Worm (Caenorhabditis elegans) whole organism, L4 larva: ENCODE data around the gene R07D5.2.

Source experiments
- D1046.2 ChIP-seq: fragments of 200-800 bp; sonication (Bioruptor generic); IDR thresholded peaks from 2 replicates; pipeline ENCODE4 v1.3.6; 2022; ENCODE audit warnings: missing genetic modification characterization, missing compliant biosample characterization
- F10B5.3 ChIP-seq: sonication (generic microtip); optimal IDR thresholded peaks from 2 replicates; lab custom pipeline; 2016; ENCODE audit warnings: mild to moderate bottlenecking, missing genetic modification characterization, missing compliant biosample characterization
- F26F4.8 ChIP-seq: fragments of 200-800 bp; sonication (Bioruptor generic); conservative IDR thresholded peaks from 2 replicates; pipeline ENCODE4 v1.3.6; 2022; ENCODE audit warnings: missing genetic modification characterization, missing compliant biosample characterization
- F44E2.7 ChIP-seq: fragments of 200-800 bp; sonication (Bioruptor generic); IDR thresholded peaks from 2 replicates; pipeline ENCODE4 v2.1.2; 2022; ENCODE audit warnings: missing genetic modification characterization, missing compliant biosample characterization
- F49E8.2 ChIP-seq: sonication (generic microtip); optimal IDR thresholded peaks from 2 replicates; lab custom pipeline; 2016; ENCODE audit warnings: missing compliant biosample characterization, mild to moderate bottlenecking, missing genetic modification characterization, borderline replicate concordance
- R02D3.7 ChIP-seq: fragments of 150-350 bp; sonication (generic microtip); optimal IDR thresholded peaks from 3 replicates; lab custom pipeline; 2014; ENCODE audit warnings: missing biosample characterization, missing genetic modification characterization
- T20F7.1 ChIP-seq: fragments of 200-800 bp; sonication (Bioruptor generic); optimal IDR thresholded peaks from 2 replicates; lab custom pipeline; 2018; ENCODE audit warnings: mild to moderate bottlenecking, missing genetic modification characterization, missing compliant biosample characterization
- T26A8.4 ChIP-seq: fragments of 200-800 bp; sonication (Bioruptor generic); IDR thresholded peaks from 2 replicates; pipeline ENCODE4 v1.3.6; 2022; ENCODE audit warnings: missing genetic modification characterization, missing compliant biosample characterization
- Y105C5A.15 ChIP-seq: fragments of 200-800 bp; sonication (Bioruptor generic); IDR thresholded peaks from 2 replicates; pipeline ENCODE4 v1.3.6; 2022; ENCODE audit warnings: missing genetic modification characterization, missing compliant biosample characterization
- Y75B8A.6 ChIP-seq: fragments of 200-800 bp; sonication (Bioruptor generic); IDR thresholded peaks from 2 replicates; pipeline ENCODE4 v1.3.6; 2022; ENCODE audit warnings: missing genetic modification reagents, missing genetic modification characterization, missing compliant biosample characterization
- aha-1 ChIP-seq: fragments of 150-350 bp; peaks from one replicate; lab custom pipeline; 2014; ENCODE audit warnings: missing biosample characterization, missing genetic modification characterization
- aly-2 ChIP-seq: sonication (generic microtip); optimal IDR thresholded peaks from 2 replicates; lab custom pipeline; 2018; ENCODE audit warnings: missing biosample characterization, missing genetic modification characterization
- ceh-32 ChIP-seq: sonication (generic microtip); optimal IDR thresholded peaks from 2 replicates; lab custom pipeline; 2016; ENCODE audit warnings: mild to moderate bottlenecking, missing genetic modification characterization, missing compliant biosample characterization; ENCODE audit not compliant: poor library complexity
- ceh-82 ChIP-seq: sonication (generic microtip); optimal IDR thresholded peaks from 2 replicates; lab custom pipeline; 2017; ENCODE audit warnings: missing biosample characterization, missing genetic modification characterization
- ces-1 ChIP-seq: fragments of 150-350 bp; sonication (generic microtip); optimal IDR thresholded peaks from 4 replicates; lab custom pipeline; 2014; ENCODE audit warnings: missing biosample characterization, missing genetic modification reagents, missing genetic modification characterization
- dmd-6 ChIP-seq: fragments of 200-800 bp; sonication (Bioruptor generic); IDR thresholded peaks from 2 replicates; pipeline ENCODE4 v1.3.6; 2022; ENCODE audit warnings: missing genetic modification reagents, missing genetic modification characterization, missing compliant biosample characterization
- dmd-8 ChIP-seq: fragments of 200-800 bp; sonication (Bioruptor generic); IDR thresholded peaks from 2 replicates; pipeline ENCODE4 v1.3.6; 2022; ENCODE audit warnings: missing genetic modification characterization, missing compliant biosample characterization
- dmd-9 ChIP-seq: fragments of 200-800 bp; sonication (Bioruptor generic); IDR thresholded peaks from 2 replicates; pipeline ENCODE4 v1.3.6; 2022; ENCODE audit warnings: missing genetic modification reagents, missing genetic modification characterization, missing compliant biosample characterization
- dpl-1 ChIP-seq: fragments of 150-350 bp; optimal IDR thresholded peaks from 2 replicates; lab custom pipeline; 2014; ENCODE audit warnings: missing biosample characterization, missing genetic modification reagents, missing genetic modification characterization
- duxl-1 ChIP-seq: sonication (generic microtip); optimal IDR thresholded peaks from 2 replicates; lab custom pipeline; 2016; ENCODE audit warnings: mild to moderate bottlenecking, missing genetic modification characterization, moderate library complexity, missing compliant biosample characterization; ENCODE audit not compliant: poor library complexity
- dve-1 ChIP-seq: sonication (generic microtip); optimal IDR thresholded peaks from 2 replicates; lab custom pipeline; 2017; ENCODE audit warnings: antibody characterized with exemption, mild to moderate bottlenecking, missing genetic modification characterization, missing compliant biosample characterization; ENCODE audit not compliant: insufficient read depth
- egl-27 ChIP-seq: sonication (generic microtip); optimal IDR thresholded peaks from 3 replicates; lab custom pipeline; 2017; ENCODE audit warnings: missing biosample characterization, missing genetic modification reagents, missing genetic modification characterization
- fos-1 ChIP-seq: fragments of 150-350 bp; optimal IDR thresholded peaks from 2 replicates; lab custom pipeline; 2014; ENCODE audit warnings: missing biosample characterization, missing genetic modification characterization
- gei-8 ChIP-seq: fragments of 200-800 bp; sonication (Bioruptor generic); optimal IDR thresholded peaks from 2 replicates; lab custom pipeline; 2018; ENCODE audit warnings: mild to moderate bottlenecking, missing genetic modification characterization, missing compliant biosample characterization
- hlh-30 ChIP-seq: sonication (generic microtip); optimal IDR thresholded peaks from 2 replicates; lab custom pipeline; 2017; ENCODE audit warnings: antibody characterized with exemption, mild to moderate bottlenecking, missing genetic modification characterization, missing compliant biosample characterization; ENCODE audit not compliant: insufficient read depth
- hmg-1.1 ChIP-seq: fragments of 200-800 bp; sonication (Bioruptor generic); IDR thresholded peaks from 2 replicates; pipeline ENCODE4 v1.3.6; 2022; ENCODE audit warnings: missing genetic modification reagents, missing genetic modification characterization, missing compliant biosample characterization
- lim-7 ChIP-seq: fragments of 200-800 bp; sonication (Bioruptor generic); IDR thresholded peaks from 2 replicates; pipeline ENCODE4 v1.3.6; 2022; ENCODE audit warnings: missing genetic modification characterization, missing compliant biosample characterization
- lin-1 ChIP-seq: fragments of 200-800 bp; sonication (Bioruptor generic); IDR thresholded peaks from 2 replicates; pipeline ENCODE4 v1.3.6; 2022; ENCODE audit warnings: missing genetic modification reagents, missing genetic modification characterization, missing compliant biosample characterization
- lin-13 ChIP-seq: fragments of 150-350 bp; optimal IDR thresholded peaks from 2 replicates; lab custom pipeline; 2014; ENCODE audit warnings: missing biosample characterization, missing genetic modification reagents, missing genetic modification characterization
- lin-15B ChIP-seq: fragments of 150-350 bp; sonication (generic microtip); optimal IDR thresholded peaks from 3 replicates; lab custom pipeline; 2014; ENCODE audit warnings: missing biosample characterization, missing genetic modification characterization
- lin-38 ChIP-seq: fragments of 200-800 bp; sonication (Bioruptor generic); IDR thresholded peaks from 2 replicates; pipeline ENCODE4 v1.3.6; 2022; ENCODE audit warnings: missing genetic modification reagents, missing genetic modification characterization, missing compliant biosample characterization
- madf-5 ChIP-seq, 2 experiments: fragments of 200-800 bp; sonication (Bioruptor generic); IDR thresholded peaks; 2 replicates each; pipeline ENCODE4 v1.3.6; 2022; ENCODE audit warnings: missing compliant biosample characterization in 2 of 2, missing genetic modification characterization in 2 of 2
- mdl-1 ChIP-seq, 2 experiments: fragments of 150-350 bp in 1 of 2; sonication (generic microtip) in 1 of 2; optimal IDR thresholded peaks; 2 replicates each; lab custom pipeline; 2014 to 2017; ENCODE audit warnings: missing biosample characterization in 2 of 2, missing genetic modification characterization in 2 of 2
- mdt-29 ChIP-seq: fragments of 200-800 bp; sonication (Bioruptor generic); IDR thresholded peaks from 2 replicates; pipeline ENCODE4 v1.3.6; 2022; ENCODE audit warnings: missing genetic modification reagents, missing genetic modification characterization, missing compliant biosample characterization
- mep-1 ChIP-seq: fragments of 150-350 bp; sonication (generic microtip); optimal IDR thresholded peaks from 3 replicates; lab custom pipeline; 2014; ENCODE audit warnings: missing biosample characterization, missing genetic modification characterization
- mxl-2 ChIP-seq: fragments of 200-800 bp; sonication (Bioruptor generic); conservative IDR thresholded peaks from 2 replicates; pipeline ENCODE4 v1.3.6; 2022; ENCODE audit warnings: missing genetic modification reagents, missing genetic modification characterization, missing compliant biosample characterization
- nhr-11 ChIP-seq: fragments of 150-350 bp; optimal IDR thresholded peaks from 2 replicates; lab custom pipeline; 2014; ENCODE audit warnings: missing biosample characterization, missing genetic modification characterization
- nhr-237 ChIP-seq: sonication (generic microtip); optimal IDR thresholded peaks from 2 replicates; lab custom pipeline; 2017; ENCODE audit warnings: missing biosample characterization, missing genetic modification characterization
- nhr-77 ChIP-seq: fragments of 150-350 bp; optimal IDR thresholded peaks from 2 replicates; lab custom pipeline; 2014; ENCODE audit warnings: missing biosample characterization, missing genetic modification characterization
- php-3 ChIP-seq: fragments of 200-800 bp; sonication (Bioruptor generic); IDR thresholded peaks from 2 replicates; pipeline ENCODE4 v1.3.6; 2022; ENCODE audit warnings: missing genetic modification reagents, missing genetic modification characterization, missing compliant biosample characterization
- pqm-1 ChIP-seq: sonication (generic microtip); optimal IDR thresholded peaks from 2 replicates; lab custom pipeline; 2017; ENCODE audit warnings: missing biosample characterization, missing genetic modification characterization
- skn-1 ChIP-seq: fragments of 150-350 bp; optimal IDR thresholded peaks from 2 replicates; lab custom pipeline; 2014; ENCODE audit warnings: missing biosample characterization, missing genetic modification characterization
- snpc-4 ChIP-seq: fragments of 150-350 bp; optimal IDR thresholded peaks from 2 replicates; lab custom pipeline; 2014; ENCODE audit warnings: missing biosample characterization, missing genetic modification characterization
- spr-3 ChIP-seq: fragments of 200-800 bp; sonication (Bioruptor generic); optimal IDR thresholded peaks from 2 replicates; lab custom pipeline; 2018; ENCODE audit warnings: mild to moderate bottlenecking, missing genetic modification characterization, missing compliant biosample characterization
- tag-97 ChIP-seq: fragments of 200-800 bp; sonication (Bioruptor generic); IDR thresholded peaks from 2 replicates; pipeline ENCODE4 v1.3.6; 2022; ENCODE audit warnings: missing genetic modification characterization, missing compliant biosample characterization
- unc-62 ChIP-seq, 3 experiments: fragments of 150-350 bp in 1 of 3; sonication (generic microtip); optimal IDR thresholded peaks in 2 of 3; peaks in 1 of 3; 1 replicate in 1 of 3; 2 replicates in 2 of 3; lab custom pipeline; 2014 to 2017; ENCODE audit warnings: missing biosample characterization in 3 of 3, missing genetic modification characterization in 3 of 3, missing genetic modification reagents in 3 of 3, missing genotype in 1 of 3
- vab-7 ChIP-seq: fragments of 200-800 bp; sonication (Bioruptor generic); IDR thresholded peaks from 2 replicates; pipeline ENCODE4 v1.3.6; 2022; ENCODE audit warnings: missing genetic modification reagents, missing genetic modification characterization, missing compliant biosample characterization
- zag-1 ChIP-seq: fragments of 150-350 bp; optimal IDR thresholded peaks from 2 replicates; lab custom pipeline; 2014; ENCODE audit warnings: missing biosample characterization, missing genetic modification characterization
- zfp-2 ChIP-seq: sonication (generic microtip); optimal IDR thresholded peaks from 2 replicates; lab custom pipeline; 2016; ENCODE audit warnings: mild to moderate bottlenecking, missing genetic modification characterization, missing compliant biosample characterization
- zfp-3 ChIP-seq: fragments of 200-800 bp; sonication (Bioruptor generic); conservative IDR thresholded peaks from 2 replicates; pipeline ENCODE4 v1.3.6; 2022; ENCODE audit warnings: missing genetic modification reagents, missing genetic modification characterization, missing compliant biosample characterization
- zip-11 ChIP-seq: fragments of 200-800 bp; sonication (Bioruptor generic); IDR thresholded peaks from 2 replicates; pipeline ENCODE4 v1.3.6; 2022; ENCODE audit warnings: missing genetic modification characterization, missing compliant biosample characterization

The R07D5.2 gene

ce11 chrX:15077597-15078261 lies 38.7 kb downstream of the R07D5.2 start, which contains the start of the genes H40L08.8, H40L08.2 and H40L08.7 (continued):
- TF ChIP-seq R02D3.7 (tag; lab: Kevin White, UChicago) (no peak), zfp-3 (GFP tag; lab: Robert Waterston, UW) (no peak), fos-1 (tag; lab: Kevin White, UChicago) (no peak), ceh-32 (tag; lab: Kevin White, UChicago) (no peak), zip-11 (no peak), ces-1 (no peak), D1046.2 (GFP tag; lab: Robert Waterston, UW) (no peak), mep-1 (tag; lab: Kevin White, UChicago) (no peak), F10B5.3 (tag; lab: Kevin White, UChicago) (no peak), aly-2 (no peak), duxl-1 (tag; lab: Kevin White, UChicago) (no peak), mxl-2 (no peak), spr-3 (GFP tag; lab: Kevin White, UChicago) (no peak), lim-7 (GFP tag; lab: Robert Waterston, UW) (no peak), mdt-29 (GFP tag; lab: Robert Waterston, UW) (no peak), mdl-1 (tag; optimal IDR thresholded peaks at IDR 0.05; lab: Kevin White, UChicago) (peak; percentile 42 to 47), nhr-237 (tag; lab: Kevin White, UChicago) (no peak), lin-38 (GFP tag; lab: Robert Waterston, UW) (no peak), gei-8 (GFP tag; lab: Kevin White, UChicago) (no peak), Y75B8A.6 (no peak), lin-1 (GFP tag; lab: Robert Waterston, UW) (no peak), ceh-82 (tag; lab: Kevin White, UChicago) (no peak), madf-5 (GFP tag; IDR thresholded peaks at IDR 0.05; lab: Robert Waterston, UW) (no peak), dpl-1 (no peak), egl-27 (tag; lab: Kevin White, UChicago) (no peak), snpc-4 (tag; lab: Kevin White, UChicago) (no peak), T26A8.4 (no peak), F26F4.8 (GFP tag; lab: Robert Waterston, UW) (no peak), hmg-1.1 (GFP tag; lab: Robert Waterston, UW) (no peak), dmd-6 (GFP tag; lab: Robert Waterston, UW) (peak; percentile 16; the same call in 1 of the 2 replicates), nhr-11 (tag; lab: Kevin White, UChicago) (no peak), dmd-9 (GFP tag; lab: Robert Waterston, UW) (no peak), aha-1 (tag; lab: Kevin White, UChicago) (peak; percentile 98), lin-15B (tag; lab: Kevin White, UChicago) (no peak), zfp-2 (tag; lab: Kevin White, UChicago) (no peak), Y105C5A.15 (GFP tag; lab: Robert Waterston, UW) (no peak), F49E8.2 (tag; lab: Kevin White, UChicago) (no peak), skn-1 (no peak), php-3 (no peak), vab-7 (GFP tag; lab: Robert Waterston, UW) (no peak), zag-1 (tag; lab: Kevin White, UChicago) (no peak), pqm-1 (tag; lab: Kevin White, UChicago) (no peak), tag-97 (GFP tag; lab: Robert Waterston, UW) (no peak), dve-1 (tag; lab: Kevin White, UChicago) (no peak), F44E2.7 (GFP tag; lab: Robert Waterston, UW) (no peak), lin-13 (GFP tag; lab: Kevin White, UChicago) (no peak), dmd-8 (no peak), unc-62 (GFP tag; optimal IDR thresholded peaks at IDR 0.05 in 1 of 2; lab: Kevin White, UChicago) (peak in 1 of 2 experiments; percentile 72), unc-62 (tag; optimal IDR thresholded peaks at IDR 0.05; lab: Kevin White, UChicago) (no peak), T20F7.1 (GFP tag; lab: Kevin White, UChicago) (no peak), hlh-30 (tag; lab: Kevin White, UChicago) (peak; percentile 56), nhr-77 (tag; lab: Kevin White, UChicago) (no peak)
